Worm (Caenorhabditis elegans): ENCODE results near the gene esyt-2.

DNA sequence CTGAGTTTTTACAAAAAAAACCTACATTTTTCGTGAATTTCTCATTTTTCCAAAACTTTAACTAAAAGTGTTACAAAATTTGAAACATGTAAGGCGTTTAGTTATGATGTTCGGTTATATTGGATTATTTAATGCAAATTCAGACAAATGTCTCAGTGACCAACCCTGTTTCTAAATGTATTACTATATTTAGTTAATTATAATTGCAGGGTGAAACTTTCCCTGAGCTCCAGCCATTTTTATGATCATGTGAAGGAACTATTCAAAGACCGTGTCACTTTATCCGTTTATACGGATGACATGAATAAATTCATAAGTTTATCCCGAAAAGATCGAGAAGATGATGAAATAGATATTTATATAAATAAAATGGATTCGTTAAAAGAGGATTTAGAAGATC is 40.0 kb downstream of the esyt-2 start, which contains the start of gene C23G10.5:
- no peak for TF ChIP-seq pqm-1 (tag; optimal IDR thresholded peaks at IDR 0.05)
- no peak for TF ChIP-seq F13H6.1 (tag; optimal IDR thresholded peaks at IDR 0.05)
- no peak for TF ChIP-seq unc-42 (tag; optimal IDR thresholded peaks at IDR 0.05)
- no peak for TF ChIP-seq unc-3 (GFP tag; conservative IDR thresholded peaks at IDR 0.05)
- no peak for TF ChIP-seq unc-3 (tag; optimal IDR thresholded peaks at IDR 0.05)
- no peak for TF ChIP-seq pha-4 (tag; optimal IDR thresholded peaks at IDR 0.05)
- TF ChIP-seq hlh-15 (tag; optimal IDR thresholded peaks at IDR 0.05) = no peak
- TF ChIP-seq C08G9.2 (tag; optimal IDR thresholded peaks at IDR 0.05) = no peak
- TF ChIP-seq nhr-11 (tag; optimal IDR thresholded peaks at IDR 0.05) = no peak

Data from whole organism, late embryonic.